Worm (Caenorhabditis elegans) whole organism, L4/young adult: Measurements from ENCODE around the gene C04H5.1.

ENCODE experiments used
- W03F9.2 ChIP-seq: fragments of 150-350 bp; optimal IDR thresholded peaks from 2 replicates; lab custom pipeline; 2014; ENCODE audit warnings: missing biosample characterization, missing genetic modification characterization
- dao-5 ChIP-seq: sonication (generic microtip); optimal IDR thresholded peaks from 2 replicates; lab custom pipeline; 2016; ENCODE audit warnings: missing genotype, missing genetic modification characterization, moderate library complexity, missing compliant biosample characterization
- him-1 ChIP-seq: sonication (generic microtip); optimal IDR thresholded peaks from 2 replicates; lab custom pipeline; 2016; ENCODE audit warnings: missing genotype, missing genetic modification reagents, missing genetic modification characterization, missing compliant biosample characterization

- TF ChIP-seq him-1: no peak
- TF ChIP-seq W03F9.2 (tag; lab: Kevin White, UChicago): no peak
- no peak for TF ChIP-seq dao-5 (tag; lab: Kevin White, UChicago)
Observed at ce11 chrII:14494014-14494413, 40.1 kb upstream of the C04H5.1 start.
